Fruit fly (Drosophila melanogaster) whole organism, embryonic: ENCODE measurements around the gene SppL.

Source experiments
- Bteb2 ChIP-seq: fragments of 200-800 bp; sonication (Bioruptor generic); optimal IDR thresholded peaks from 2 replicates; lab custom pipeline; 2016; ENCODE audit warnings: missing biosample characterization, missing genetic modification characterization
- CG11085 ChIP-seq: fragments of 200-800 bp; sonication (Bioruptor generic); IDR thresholded peaks from 2 replicates; pipeline ENCODE4 v1.3.6; 2022; ENCODE audit warnings: missing biosample characterization, missing genetic modification characterization
- CG11398 ChIP-seq: fragments of 200-800 bp; sonication (Bioruptor generic); optimal IDR thresholded peaks from 2 replicates; lab custom pipeline; 2016; ENCODE audit warnings: missing biosample characterization, missing genetic modification characterization
- CG12744 ChIP-seq: fragments of 200-800 bp; sonication (Bioruptor generic); optimal IDR thresholded peaks from 2 replicates; lab custom pipeline; 2016; ENCODE audit warnings: missing biosample characterization, missing genetic modification characterization
- CG13287 ChIP-seq: fragments of 200-800 bp; sonication (Bioruptor generic); IDR thresholded peaks from 2 replicates; pipeline ENCODE4 v1.3.6; 2022; ENCODE audit warnings: missing biosample characterization, missing genetic modification characterization; ENCODE audit not compliant: partially characterized antibody
- CG13894 ChIP-seq: fragments of 200-800 bp; sonication (Bioruptor generic); optimal IDR thresholded peaks from 3 replicates; lab custom pipeline; 2018; ENCODE audit warnings: missing biosample characterization, mild to moderate bottlenecking, missing genetic modification characterization, moderate library complexity
- CG15269 ChIP-seq: fragments of 200-800 bp; sonication (Bioruptor generic); optimal IDR thresholded peaks from 2 replicates; lab custom pipeline; 2018; ENCODE audit warnings: missing biosample characterization, mild to moderate bottlenecking, missing genetic modification characterization, moderate library complexity
- CG15479 ChIP-seq: fragments of 200-800 bp; sonication (Bioruptor generic); optimal IDR thresholded peaks from 3 replicates; lab custom pipeline; 2019; ENCODE audit warnings: missing biosample characterization, mild to moderate bottlenecking, missing genetic modification characterization, moderate library complexity
- CG17186 ChIP-seq: fragments of 200-800 bp; sonication (Bioruptor generic); optimal IDR thresholded peaks from 3 replicates; lab custom pipeline; 2017; ENCODE audit warnings: missing biosample characterization, missing genetic modification reagents, missing genetic modification characterization
- CG17568 ChIP-seq: fragments of 200-800 bp; sonication (Bioruptor generic); optimal IDR thresholded peaks from 2 replicates; lab custom pipeline; 2018; ENCODE audit warnings: missing biosample characterization, mild to moderate bottlenecking, missing genetic modification characterization, moderate library complexity
- CG17802 ChIP-seq: fragments of 200-800 bp; sonication (Bioruptor generic); optimal IDR thresholded peaks from 2 replicates; lab custom pipeline; 2018; ENCODE audit warnings: missing biosample characterization, mild to moderate bottlenecking, missing genetic modification characterization, moderate library complexity
- CG18011 ChIP-seq: fragments of 200-800 bp; sonication (Bioruptor generic); optimal IDR thresholded peaks from 2 replicates; lab custom pipeline; 2017; ENCODE audit warnings: missing biosample characterization, missing genetic modification characterization, mild to moderate bottlenecking, moderate library complexity, missing genotype
- CG18599 ChIP-seq: fragments of 200-800 bp; sonication (Bioruptor generic); optimal IDR thresholded peaks from 3 replicates; lab custom pipeline; 2017; ENCODE audit warnings: missing biosample characterization, missing genetic modification characterization, mild to moderate bottlenecking, moderate library complexity, missing genetic modification reagents
- CG3065 ChIP-seq: fragments of 200-800 bp; sonication (Bioruptor generic); optimal IDR thresholded peaks from 2 replicates; lab custom pipeline; 2016; ENCODE audit warnings: missing biosample characterization, missing genetic modification characterization
- CG34422 ChIP-seq: fragments of 200-800 bp; sonication (Bioruptor generic); IDR thresholded peaks from 3 replicates; pipeline ENCODE4 v1.3.6; 2022; ENCODE audit warnings: missing biosample characterization, missing genetic modification characterization
- CG4282 ChIP-seq: fragments of 200-800 bp; sonication (Bioruptor generic); optimal IDR thresholded peaks from 2 replicates; lab custom pipeline; 2016; ENCODE audit warnings: missing biosample characterization, missing genetic modification characterization
- CG8478 ChIP-seq: fragments of >200 bp; optimal IDR thresholded peaks from 2 replicates; lab custom pipeline; 2018
- CG9215 ChIP-seq: fragments of 200-800 bp; sonication (Bioruptor generic); IDR thresholded peaks from 2 replicates; pipeline ENCODE4 v1.3.6; 2022; ENCODE audit warnings: missing biosample characterization, missing genetic modification characterization
- CG9437 ChIP-seq: fragments of 200-800 bp; sonication (Bioruptor generic); optimal IDR thresholded peaks from 2 replicates; lab custom pipeline; 2018; ENCODE audit warnings: missing biosample characterization, mild to moderate bottlenecking, missing genetic modification characterization
- Camta ChIP-seq: fragments of 200-800 bp; sonication (Bioruptor generic); optimal IDR thresholded peaks from 2 replicates; lab custom pipeline; 2016; ENCODE audit warnings: missing biosample characterization, missing genetic modification characterization
- Chrac-16 ChIP-seq: fragments of 200-800 bp; sonication (Bioruptor generic); optimal IDR thresholded peaks from 3 replicates; lab custom pipeline; 2016; ENCODE audit warnings: missing biosample characterization, missing genetic modification characterization
- Dad ChIP-seq: fragments of 200-800 bp; sonication (Bioruptor generic); optimal IDR thresholded peaks from 3 replicates; lab custom pipeline; 2016; ENCODE audit warnings: missing biosample characterization, missing genetic modification characterization
- Dll ChIP-seq: fragments of 200-800 bp; sonication (Bioruptor generic); IDR thresholded peaks from 4 replicates; pipeline ENCODE4 v1.3.6; 2022; ENCODE audit warnings: missing biosample characterization, missing genetic modification characterization; ENCODE audit not compliant: partially characterized antibody
- E2f2 ChIP-seq: fragments of 200-800 bp; sonication (Bioruptor generic); IDR thresholded peaks from 2 replicates; pipeline ENCODE4 v1.3.6; 2022; ENCODE audit warnings: missing biosample characterization, missing genetic modification characterization
- Hmr ChIP-seq: fragments of 200-800 bp; sonication (Bioruptor generic); optimal IDR thresholded peaks from 3 replicates; lab custom pipeline; 2017; ENCODE audit warnings: mild to moderate bottlenecking, missing biosample characterization, missing genetic modification reagents, missing genetic modification characterization
- Lhr ChIP-seq: fragments of 200-800 bp; sonication (Bioruptor generic); optimal IDR thresholded peaks from 3 replicates; lab custom pipeline; 2017; ENCODE audit warnings: mild to moderate bottlenecking, missing biosample characterization, missing genetic modification reagents, missing genetic modification characterization
- Rx ChIP-seq: fragments of 200-800 bp; sonication (Bioruptor generic); IDR thresholded peaks from 2 replicates; pipeline ENCODE4 v1.3.6; 2022; ENCODE audit warnings: missing biosample characterization, missing genetic modification characterization
- Sin3A ChIP-seq: fragments of >200 bp; optimal IDR thresholded peaks from 2 replicates; lab custom pipeline; 2018
- Sox100B ChIP-seq: fragments of 200-800 bp; sonication (Bioruptor generic); optimal IDR thresholded peaks from 3 replicates; lab custom pipeline; 2018; ENCODE audit warnings: missing biosample characterization, mild to moderate bottlenecking, missing genetic modification characterization
- TFAM ChIP-seq: fragments of 200-800 bp; sonication (Bioruptor generic); optimal IDR thresholded peaks from 2 replicates; lab custom pipeline; 2017; ENCODE audit warnings: missing biosample characterization, missing genetic modification characterization, inconsistent platforms
- Usf ChIP-seq: fragments of 200-800 bp; sonication (Bioruptor generic); optimal IDR thresholded peaks from 2 replicates; lab custom pipeline; 2017; ENCODE audit warnings: missing genotype, missing biosample characterization, missing genetic modification characterization
- bowl ChIP-seq: fragments of 200-800 bp; sonication (Bioruptor generic); IDR thresholded peaks from 2 replicates; pipeline ENCODE4 v1.3.6; 2022; ENCODE audit warnings: missing biosample characterization, missing genetic modification characterization
- dm ChIP-seq: fragments of 200-800 bp; sonication (Bioruptor generic); optimal IDR thresholded peaks from 3 replicates; lab custom pipeline; 2016; ENCODE audit warnings: missing biosample characterization, missing genetic modification characterization
- exex ChIP-seq: fragments of 200-800 bp; sonication (Bioruptor generic); optimal IDR thresholded peaks from 4 replicates; lab custom pipeline; 2018; ENCODE audit warnings: missing biosample characterization, mild to moderate bottlenecking, missing genetic modification characterization, moderate library complexity
- gcm2 ChIP-seq: fragments of 200-800 bp; sonication (Bioruptor generic); optimal IDR thresholded peaks from 2 replicates; lab custom pipeline; 2016; ENCODE audit warnings: missing biosample characterization, missing genetic modification characterization
- gem ChIP-seq: fragments of 200-800 bp; sonication (Bioruptor generic); optimal IDR thresholded peaks from 2 replicates; lab custom pipeline; 2019; ENCODE audit warnings: missing biosample characterization, mild to moderate bottlenecking, missing genetic modification characterization, moderate library complexity
- kah ChIP-seq: fragments of 200-800 bp; sonication (Bioruptor generic); optimal IDR thresholded peaks from 2 replicates; lab custom pipeline; 2018; ENCODE audit warnings: missing biosample characterization, mild to moderate bottlenecking, missing genetic modification characterization
- knrl ChIP-seq: fragments of 200-800 bp; sonication (Bioruptor generic); IDR thresholded peaks from 3 replicates; pipeline ENCODE4 v1.3.6; 2022; ENCODE audit warnings: missing biosample characterization, missing genetic modification characterization; ENCODE audit not compliant: partially characterized antibody
- lov ChIP-seq, 2 experiments: fragments of 200-800 bp in 1 of 2; fragments of >200 bp in 1 of 2; sonication (Bioruptor generic) in 1 of 2; IDR thresholded peaks in 1 of 2; optimal IDR thresholded peaks in 1 of 2; 2 replicates in 1 of 2; 3 replicates in 1 of 2; pipeline versions ENCODE4 v1.3.6 to Lab custom; 2017 to 2022; ENCODE audit warnings: missing biosample characterization in 1 of 2, missing genetic modification characterization in 1 of 2
- mirr ChIP-seq: fragments of 200-800 bp; sonication (Bioruptor generic); optimal IDR thresholded peaks from 3 replicates; lab custom pipeline; 2018; ENCODE audit warnings: missing biosample characterization, mild to moderate bottlenecking, missing genetic modification characterization
- odd ChIP-seq: fragments of 200-800 bp; sonication (Bioruptor generic); optimal IDR thresholded peaks from 2 replicates; lab custom pipeline; 2017; ENCODE audit warnings: missing biosample characterization, mild to moderate bottlenecking, missing genetic modification characterization
- pros ChIP-seq: fragments of 200-800 bp; sonication (Bioruptor generic); optimal IDR thresholded peaks from 3 replicates; lab custom pipeline; 2019; ENCODE audit warnings: missing biosample characterization, mild to moderate bottlenecking, missing genetic modification characterization, moderate library complexity
- pzg ChIP-seq: fragments of 200-800 bp; sonication (Bioruptor generic); optimal IDR thresholded peaks from 3 replicates; lab custom pipeline; 2018; ENCODE audit warnings: missing biosample characterization, mild to moderate bottlenecking, missing genetic modification characterization, moderate library complexity
- salm ChIP-seq: fragments of 200-800 bp; sonication (Bioruptor generic); optimal IDR thresholded peaks from 2 replicates; lab custom pipeline; 2018; ENCODE audit warnings: missing biosample characterization, mild to moderate bottlenecking, missing genetic modification characterization
- stwl ChIP-seq: fragments of 200-800 bp; sonication (Bioruptor generic); optimal IDR thresholded peaks from 3 replicates; lab custom pipeline; 2018; ENCODE audit warnings: missing biosample characterization, mild to moderate bottlenecking, missing genetic modification characterization, moderate library complexity
- tup ChIP-seq: fragments of 200-800 bp; sonication (Bioruptor generic); optimal IDR thresholded peaks from 2 replicates; lab custom pipeline; 2016; ENCODE audit warnings: missing biosample characterization, mild to moderate bottlenecking, missing genetic modification characterization, moderate library complexity
- wor ChIP-seq: fragments of 200-800 bp; sonication (Bioruptor generic); IDR thresholded peaks from 2 replicates; pipeline ENCODE4 v1.3.6; 2022; ENCODE audit warnings: missing biosample characterization, missing genetic modification characterization
- z ChIP-seq: fragments of 200-800 bp; sonication (Bioruptor generic); IDR thresholded peaks from 3 replicates; pipeline ENCODE4 v1.3.6; 2022; ENCODE audit warnings: missing biosample characterization, missing genetic modification characterization
- zf30C ChIP-seq: fragments of 200-800 bp; sonication (Bioruptor generic); optimal IDR thresholded peaks from 3 replicates; lab custom pipeline; 2018; ENCODE audit warnings: missing biosample characterization, mild to moderate bottlenecking, missing genetic modification characterization

SppL gene

DNA sequence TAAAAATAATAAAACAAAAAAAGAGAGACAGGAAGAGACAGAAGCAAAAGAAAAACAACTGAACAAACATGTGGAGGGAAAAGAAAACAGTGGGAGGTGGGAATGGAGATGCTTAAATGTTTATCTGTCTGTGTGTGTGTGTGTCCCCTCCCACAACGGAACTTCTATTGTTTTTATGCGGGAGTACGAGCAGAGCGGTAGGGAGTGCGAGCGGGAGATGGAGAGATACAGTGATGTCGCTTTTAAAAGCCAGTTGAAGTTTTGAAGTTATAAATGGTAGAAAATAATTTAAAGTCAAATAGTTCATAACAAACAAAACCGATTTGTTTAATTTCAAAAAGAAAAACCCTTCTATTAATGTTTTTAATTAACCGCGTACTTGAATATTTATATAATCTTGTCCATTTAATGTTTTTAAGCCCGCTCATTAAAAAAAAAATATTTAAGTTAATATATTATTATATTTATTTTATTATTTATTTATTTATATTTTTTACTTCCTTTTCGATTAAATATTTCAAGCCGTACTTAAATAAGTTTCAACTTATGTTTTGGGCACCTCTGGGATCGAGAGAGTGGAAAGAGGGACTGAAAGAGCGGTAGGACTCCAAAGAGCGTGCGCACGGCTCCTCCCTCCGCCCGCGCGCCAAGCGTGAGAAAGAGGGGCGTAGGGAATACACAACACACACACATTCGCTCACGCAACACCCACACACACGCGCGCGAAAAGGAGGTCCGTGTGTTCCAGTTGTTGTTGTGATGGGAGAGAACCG is 1.4 kb upstream of the SppL start (continued):
- TF ChIP-seq Rx (GFP tag; lab: Robert Waterston, UW) (no peak), Hmr (GFP tag; lab: Kevin White, UChicago) (peak; percentile 66), Sox100B (GFP tag; lab: Kevin White, UChicago) (peak; percentile 50), gem (peak; percentile 81), CG18011 (GFP tag; lab: Kevin White, UChicago) (no peak), pzg (GFP tag; lab: Kevin White, UChicago) (no peak), z (no peak), CG15269 (peak; percentile 59), stwl (tag; lab: Kevin White, UChicago) (no peak), E2f2 (GFP tag; lab: Robert Waterston, UW) (no peak), Dad (GFP tag; lab: Kevin White, UChicago) (no peak), CG8478 (lab: Kevin White, UChicago) (no peak), kah (GFP tag; lab: Kevin White, UChicago) (no peak), CG12744 (GFP tag; lab: Kevin White, UChicago) (no peak), Sin3A (lab: Kevin White, UChicago) (no peak), pros (GFP tag; lab: Kevin White, UChicago) (no peak), CG11398 (GFP tag; lab: Kevin White, UChicago) (no peak), dm (GFP tag; lab: Kevin White, UChicago) (peak; percentile 33), exex (tag; lab: Kevin White, UChicago) (no peak), CG13287 (GFP tag; lab: Robert Waterston, UW) (no peak), zf30C (GFP tag; lab: Kevin White, UChicago) (no peak), gcm2 (no peak), CG17186 (no peak), Bteb2 (GFP tag; lab: Kevin White, UChicago) (no peak), bowl (no peak), Usf (GFP tag; lab: Kevin White, UChicago) (peak; percentile 4), Chrac-16 (no peak), CG34422 (no peak), Camta (GFP tag; lab: Kevin White, UChicago) (no peak), CG17802 (tag; lab: Kevin White, UChicago) (no peak), CG11085 (GFP tag; lab: Robert Waterston, UW) (no peak), odd (GFP tag; lab: Kevin White, UChicago) (peak; percentile 26), CG9437 (GFP tag; lab: Kevin White, UChicago) (peak; percentile 47), mirr (GFP tag; lab: Kevin White, UChicago) (no peak), knrl (GFP tag; lab: Robert Waterston, UW) (no peak), TFAM (GFP tag; lab: Kevin White, UChicago) (no peak), Dll (no peak), CG17568 (no peak), Lhr (no peak), CG4282 (GFP tag; lab: Kevin White, UChicago) (no peak), tup (GFP tag; lab: Kevin White, UChicago) (no peak), CG3065 (no peak), wor (GFP tag; lab: Robert Waterston, UW) (0 out of 2 replicates have a peak, but pooled peaks have one; percentile 17), lov (optimal IDR thresholded peaks at IDR 0.05; lab: Kevin White, UChicago) (no peak), lov (GFP tag; IDR thresholded peaks at IDR 0.05; lab: Robert Waterston, UW) (no peak), CG15479 (GFP tag; lab: Kevin White, UChicago) (no peak), salm (tag; lab: Kevin White, UChicago) (peak; percentile 37), CG13894 (tag; lab: Kevin White, UChicago) (peak; percentile 27), CG18599 (GFP tag; lab: Kevin White, UChicago) (peak; percentile 77), CG9215 (GFP tag; lab: Robert Waterston, UW) (no peak)
